Fruit fly (Drosophila melanogaster): ENCODE results near the gene CG33189.

- TF ChIP-seq lz (GFP tag; optimal IDR thresholded peaks at IDR 0.05) (no peak), CG8319 (GFP tag; optimal IDR thresholded peaks at IDR 0.05) (no peak), Lpt (GFP tag; optimal IDR thresholded peaks at IDR 0.05) (no peak), Gug (GFP tag; IDR thresholded peaks at IDR 0.05) (no peak), fd59A (GFP tag; optimal IDR thresholded peaks at IDR 0.05) (no peak), Smox (GFP tag; optimal IDR thresholded peaks at IDR 0.05) (no peak), Eip93F (GFP tag; optimal IDR thresholded peaks at IDR 0.05) (no peak), CG10669 (GFP tag; optimal IDR thresholded peaks at IDR 0.05) (peak; percentile 6), ss (GFP tag; optimal IDR thresholded peaks at IDR 0.05) (peak in 1 of 2 experiments; percentile 25), Ets21C (GFP tag; optimal IDR thresholded peaks at IDR 0.05) (no peak), CG11294 (GFP tag; IDR thresholded peaks at IDR 0.05) (no peak), Blimp-1 (GFP tag; optimal IDR thresholded peaks at IDR 0.05) (no peak), CG3919 (GFP tag; optimal IDR thresholded peaks at IDR 0.05) (no peak), topi (GFP tag; optimal IDR thresholded peaks at IDR 0.05) (no peak)
Observed at dm6 chr3R:8739161-8739783, 41.3 kb downstream of the CG33189 start.

Data from whole organism, prepupa.